Fruit fly (Drosophila melanogaster) whole organism: ENCODE measurements around the gene CG4375.

Source experiments
- CG8478 ChIP-seq: fragments of >200 bp; optimal IDR thresholded peaks from 2 replicates; lab custom pipeline; 2018; ENCODE audit warnings: inconsistent platforms
- Dll ChIP-seq: fragments of >200 bp; optimal IDR thresholded peaks from 2 replicates; lab custom pipeline; 2017
- EcR ChIP-seq, 2 experiments: fragments of >200 bp; optimal IDR thresholded peaks; 2 replicates each; lab custom pipeline; 2017; ENCODE audit warnings: missing biosample characterization in 2 of 2, missing genetic modification characterization in 2 of 2, missing genetic modification reagents in 2 of 2
- pan ChIP-seq: fragments of >200 bp; optimal IDR thresholded peaks from 2 replicates; lab custom pipeline; 2017
- psq ChIP-seq: fragments of >200 bp; optimal IDR thresholded peaks from 2 replicates; lab custom pipeline; 2017
- usp ChIP-seq: fragments of >200 bp; optimal IDR thresholded peaks from 2 replicates; lab custom pipeline; 2017; ENCODE audit warnings: missing biosample characterization, missing genetic modification characterization, mixed read lengths

Gene CG4375

DNA sequence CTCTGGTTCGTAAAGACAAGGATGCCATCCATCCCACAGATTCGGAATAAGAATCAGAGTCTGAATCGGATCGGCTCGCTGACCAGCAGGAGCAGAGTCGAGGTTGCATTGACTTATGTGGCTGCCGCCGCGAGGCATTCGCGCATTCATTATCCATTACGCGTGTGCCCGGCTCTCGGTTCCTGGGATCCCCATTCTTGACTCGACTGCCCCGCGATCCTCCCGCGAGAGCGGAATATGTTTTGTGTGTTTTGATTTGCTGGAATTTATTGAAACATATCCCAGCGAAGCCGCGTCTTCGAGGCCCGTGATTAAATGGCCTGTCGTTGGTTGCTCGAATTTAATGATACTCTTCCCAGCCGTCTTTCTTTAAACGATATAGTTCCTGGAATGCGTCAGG lies 37.0 kb upstream of the CG4375 start:
- TF ChIP-seq pan (lab: Kevin White, UChicago) (no peak), CG8478 (lab: Kevin White, UChicago) (no peak), usp (GFP tag; lab: Kevin White, UChicago) (no peak), EcR (GFP tag; optimal IDR thresholded peaks at IDR 0.05; lab: Kevin White, UChicago) (no peak), psq (lab: Kevin White, UChicago) (no peak), Dll (lab: Kevin White, UChicago) (no peak)

DNA sequence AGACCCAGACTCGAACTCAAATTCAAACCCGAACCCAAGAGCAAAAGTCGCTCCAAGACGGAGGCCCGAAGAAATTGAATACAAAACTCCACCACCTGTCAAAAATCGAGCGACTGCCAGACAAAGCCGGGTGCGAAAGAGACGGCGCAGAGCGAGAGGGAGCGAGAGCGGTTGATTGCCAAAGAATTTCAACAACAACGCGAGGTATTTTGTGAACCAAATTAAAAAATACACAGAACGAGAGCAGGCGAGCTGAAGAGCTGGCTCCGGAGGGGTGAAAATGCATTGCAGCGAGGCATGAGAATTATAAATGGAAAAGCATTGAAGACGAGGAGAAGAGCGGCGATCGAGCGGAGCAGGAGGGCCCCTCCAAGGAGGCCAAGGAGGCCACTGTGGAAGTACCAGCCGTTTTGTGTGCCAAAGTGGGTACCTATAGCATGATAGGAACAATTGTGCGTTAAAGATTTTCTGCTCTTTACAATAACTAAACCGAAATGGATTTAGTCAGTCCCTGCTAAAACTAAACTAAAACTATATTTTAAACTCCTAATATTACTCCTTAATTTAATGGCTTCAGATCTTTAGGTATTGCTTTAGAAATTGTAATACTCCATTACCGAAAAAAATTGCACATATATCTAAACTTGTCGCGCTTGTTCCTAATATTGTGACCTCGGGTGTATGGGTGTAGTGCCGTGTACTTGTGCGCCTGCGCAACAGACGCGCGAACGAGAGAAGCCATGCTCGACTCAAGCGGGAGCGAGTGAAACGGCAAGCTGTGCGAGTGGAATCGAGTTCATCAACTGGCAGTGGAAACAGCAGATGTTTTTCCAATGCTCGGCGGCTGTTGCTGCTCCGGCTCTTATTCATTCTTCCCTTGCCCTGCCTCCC lies 36.0 kb upstream of the CG4375 start:
- no peak for TF ChIP-seq CG8478 (lab: Kevin White, UChicago)
- peak in 1 of 2 experiments; percentile 24 for TF ChIP-seq EcR (GFP tag; optimal IDR thresholded peaks at IDR 0.05; lab: Kevin White, UChicago)
- no peak for TF ChIP-seq usp (GFP tag; lab: Kevin White, UChicago)
- no peak for TF ChIP-seq psq (lab: Kevin White, UChicago)
- peak; percentile 32 for TF ChIP-seq Dll (lab: Kevin White, UChicago)
- no peak for TF ChIP-seq pan (lab: Kevin White, UChicago)

- TF ChIP-seq CG8478 (lab: Kevin White, UChicago), result no peak
- TF ChIP-seq psq (lab: Kevin White, UChicago), result no peak
- no peak for TF ChIP-seq Dll (lab: Kevin White, UChicago)
- no peak for TF ChIP-seq usp (GFP tag; lab: Kevin White, UChicago)
- TF ChIP-seq EcR (GFP tag; optimal IDR thresholded peaks at IDR 0.05; lab: Kevin White, UChicago), result no peak
- no peak for TF ChIP-seq pan (lab: Kevin White, UChicago)
Measured at dm6 chr2L:1057513-1057912, 30.8 kb upstream of the CG4375 start.

DNA sequence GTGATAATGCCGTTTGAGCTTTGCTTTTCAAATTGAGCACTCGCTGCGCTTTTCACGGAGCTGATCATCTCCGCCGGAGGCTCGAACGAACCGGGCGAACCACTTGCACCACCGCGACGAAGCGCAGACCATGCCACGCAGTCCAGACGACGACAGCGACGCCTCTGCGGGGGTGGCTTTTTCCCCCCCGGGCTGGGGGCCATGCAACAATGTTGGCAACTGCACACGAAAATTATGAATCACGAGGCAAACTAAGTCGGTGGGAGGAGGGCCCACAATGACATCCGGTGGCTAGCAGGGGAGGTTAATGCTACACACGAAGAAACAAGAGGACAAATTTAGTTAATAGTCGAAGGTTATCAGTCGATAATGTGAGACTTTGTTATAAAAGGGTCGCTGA lies 29.9 kb upstream of the CG4375 start:
- TF ChIP-seq psq (lab: Kevin White, UChicago) (no peak), EcR (GFP tag; optimal IDR thresholded peaks at IDR 0.05; lab: Kevin White, UChicago) (no peak)

DNA sequence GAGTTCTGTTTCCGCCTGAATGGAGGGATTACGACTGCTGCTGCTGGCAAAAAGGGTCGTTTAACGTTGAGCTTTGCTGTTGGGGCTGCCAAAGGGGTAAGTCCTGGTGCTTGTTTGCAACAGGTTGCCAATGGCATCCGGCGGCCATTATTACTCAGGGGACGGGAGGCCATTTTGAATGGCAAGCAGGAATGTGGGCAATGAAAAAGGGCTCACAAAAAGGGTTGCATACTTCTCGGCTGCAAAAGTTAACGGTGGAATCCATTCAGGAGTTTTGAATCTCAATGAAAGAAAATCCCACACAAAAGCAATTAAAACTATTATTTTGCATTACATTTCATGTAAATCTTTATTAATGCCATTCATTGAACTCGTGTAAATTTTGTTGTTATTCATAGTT lies 22.7 kb upstream of the CG4375 start:
- no peak for TF ChIP-seq usp (GFP tag; lab: Kevin White, UChicago)
- no peak for TF ChIP-seq Dll (lab: Kevin White, UChicago)
- no peak for TF ChIP-seq EcR (GFP tag; optimal IDR thresholded peaks at IDR 0.05; lab: Kevin White, UChicago)
- TF ChIP-seq psq (lab: Kevin White, UChicago), result no peak
- TF ChIP-seq pan (lab: Kevin White, UChicago), result no peak
- TF ChIP-seq CG8478 (lab: Kevin White, UChicago), result no peak

DNA sequence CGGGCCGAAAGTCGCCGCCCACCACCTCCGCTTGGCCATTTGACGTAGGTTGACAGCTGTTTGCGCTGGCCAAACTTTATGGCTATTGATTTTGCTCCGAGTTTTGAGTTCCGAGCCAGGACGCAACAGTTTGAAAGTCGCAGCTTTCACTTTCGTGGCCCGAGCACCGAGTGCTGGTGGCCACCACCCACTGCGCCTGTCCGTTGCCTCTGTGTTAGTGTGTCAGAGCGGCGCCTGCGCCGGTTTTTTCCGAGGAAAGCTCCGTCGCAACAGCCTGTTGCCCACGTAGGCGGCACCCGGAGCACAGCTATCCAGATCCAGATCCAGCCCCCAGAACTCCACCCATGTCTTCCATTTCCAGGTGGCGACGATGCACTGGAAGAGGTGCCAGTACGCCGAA lies 22.1 kb upstream of the CG4375 start:
- TF ChIP-seq psq (lab: Kevin White, UChicago) (no peak), EcR (GFP tag; optimal IDR thresholded peaks at IDR 0.05; lab: Kevin White, UChicago) (no peak), usp (GFP tag; lab: Kevin White, UChicago) (no peak), Dll (lab: Kevin White, UChicago) (no peak), CG8478 (lab: Kevin White, UChicago) (no peak), pan (lab: Kevin White, UChicago) (no peak)

- TF ChIP-seq pan (lab: Kevin White, UChicago) (no peak), CG8478 (lab: Kevin White, UChicago) (no peak), usp (GFP tag; lab: Kevin White, UChicago) (no peak), psq (lab: Kevin White, UChicago) (no peak)
Measured at dm6 chr2L:1048427-1048826, 21.7 kb upstream of the CG4375 start.

DNA sequence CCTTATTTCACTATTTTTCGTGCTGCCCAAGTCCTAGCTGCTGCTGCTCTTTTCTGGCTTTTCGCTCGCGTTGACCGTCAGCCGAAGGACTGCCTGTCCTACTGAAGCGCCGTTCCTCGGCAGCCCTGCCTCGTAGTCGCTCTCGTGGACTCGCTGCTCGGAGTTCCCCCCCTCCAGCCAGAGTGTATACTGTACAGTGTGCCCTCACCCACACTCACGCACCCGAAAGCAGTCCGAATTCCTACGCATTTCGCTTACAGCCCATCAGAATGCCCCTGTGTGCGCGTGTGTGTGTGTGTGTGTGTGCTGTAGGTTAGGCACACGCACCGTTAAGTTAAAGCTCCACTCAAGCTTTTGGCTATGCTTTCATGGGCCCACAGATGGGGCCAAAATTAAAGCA lies 21.3 kb upstream of the CG4375 start, which contains the start of gene IA-2:
TSS of gene IA-2 (minus strand) at position 89 of the 400 bp plus-strand sequence.
- TF ChIP-seq psq (lab: Kevin White, UChicago) (no peak), CG8478 (lab: Kevin White, UChicago) (no peak), pan (lab: Kevin White, UChicago) (no peak), Dll (lab: Kevin White, UChicago) (no peak), usp (GFP tag; lab: Kevin White, UChicago) (no peak), EcR (GFP tag; optimal IDR thresholded peaks at IDR 0.05; lab: Kevin White, UChicago) (no peak)

DNA sequence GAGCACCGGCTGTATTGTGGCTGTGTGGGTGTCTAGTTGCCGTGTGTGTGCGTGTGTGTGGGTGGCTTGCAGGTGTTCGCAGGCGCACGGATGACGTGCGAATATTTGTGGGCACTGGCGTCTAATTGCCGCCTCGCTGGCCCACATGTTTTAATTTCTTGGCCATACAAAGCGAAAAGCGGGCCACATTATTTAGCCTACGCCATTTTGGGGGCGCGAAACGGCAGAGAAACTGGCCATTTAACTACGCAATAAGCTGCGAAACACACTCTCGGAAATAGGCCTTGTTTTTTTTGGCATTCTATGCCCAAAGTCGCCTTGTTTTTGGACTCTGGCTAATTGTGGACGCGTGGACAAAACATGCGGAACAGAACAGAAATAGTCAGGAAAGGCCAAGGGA lies 20.5 kb upstream of the CG4375 start:
- no peak for TF ChIP-seq CG8478 (lab: Kevin White, UChicago)
- no peak for TF ChIP-seq pan (lab: Kevin White, UChicago)
- TF ChIP-seq Dll (lab: Kevin White, UChicago), result no peak
- TF ChIP-seq psq (lab: Kevin White, UChicago), result no peak
- TF ChIP-seq EcR (GFP tag; optimal IDR thresholded peaks at IDR 0.05; lab: Kevin White, UChicago), result no peak
- no peak for TF ChIP-seq usp (GFP tag; lab: Kevin White, UChicago)

- TF ChIP-seq EcR (GFP tag; optimal IDR thresholded peaks at IDR 0.05; lab: Kevin White, UChicago) (no peak), pan (lab: Kevin White, UChicago) (no peak), usp (GFP tag; lab: Kevin White, UChicago) (no peak), CG8478 (lab: Kevin White, UChicago) (no peak), Dll (lab: Kevin White, UChicago) (no peak), psq (lab: Kevin White, UChicago) (no peak)
Measured at dm6 chr2L:1043195-1043990, 16.7 kb upstream of the CG4375 start.

DNA sequence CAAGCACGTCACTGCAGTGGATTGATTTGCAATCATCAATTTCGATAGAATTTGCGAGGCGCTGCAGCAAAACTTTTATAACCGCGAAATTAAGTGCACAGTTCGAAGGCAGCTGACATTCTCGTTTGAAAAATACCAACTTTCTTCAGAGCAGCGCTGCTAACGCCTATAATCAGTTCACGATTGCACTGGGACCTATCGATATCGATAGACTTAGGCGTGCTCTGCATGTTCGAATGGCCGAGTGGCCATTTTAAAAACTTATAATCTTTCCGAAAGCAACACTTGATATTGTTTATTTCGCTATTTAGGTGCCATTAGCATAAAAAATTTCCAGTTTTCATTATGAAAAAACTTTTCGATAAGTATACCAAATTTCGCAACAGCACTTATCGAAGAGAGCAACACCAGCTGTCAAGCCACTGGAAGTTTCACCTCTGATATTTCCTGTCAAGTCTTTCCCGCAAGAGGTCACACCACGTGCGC lies 10.2 kb upstream of the CG4375 start, which contains the start of gene gNacalpha:
TSS of gene gNacalpha (plus strand) at position 436 of the 486 bp plus-strand sequence.
- TF ChIP-seq usp (GFP tag; lab: Kevin White, UChicago), result no peak
- no peak for TF ChIP-seq Dll (lab: Kevin White, UChicago)
- no peak for TF ChIP-seq EcR (GFP tag; optimal IDR thresholded peaks at IDR 0.05; lab: Kevin White, UChicago)
- no peak for TF ChIP-seq psq (lab: Kevin White, UChicago)
- TF ChIP-seq CG8478 (lab: Kevin White, UChicago), result no peak
- no peak for TF ChIP-seq pan (lab: Kevin White, UChicago)
